Worm (Caenorhabditis elegans) whole organism, L3 larva: Measurements from ENCODE around the gene R04B5.11.

Experiments
- aly-2 ChIP-seq: fragments of 150-350 bp; optimal IDR thresholded peaks from 2 replicates; lab custom pipeline; 2014; ENCODE audit warnings: missing biosample characterization, missing genetic modification characterization
- ama-1 ChIP-seq: fragments of 150-350 bp; optimal IDR thresholded peaks from 2 replicates; lab custom pipeline; 2018
- ceh-16 ChIP-seq: sonication (generic microtip); optimal IDR thresholded peaks from 2 replicates; lab custom pipeline; 2017; ENCODE audit warnings: missing biosample characterization, missing genetic modification characterization
- ceh-28 ChIP-seq: fragments of 150-350 bp; optimal IDR thresholded peaks from 2 replicates; lab custom pipeline; 2014; ENCODE audit warnings: missing biosample characterization, missing genetic modification reagents, missing genetic modification characterization
- ceh-82 ChIP-seq: fragments of 150-350 bp; optimal IDR thresholded peaks from 2 replicates; lab custom pipeline; 2014; ENCODE audit warnings: missing biosample characterization, missing genetic modification characterization
- ceh-9 ChIP-seq: sonication (generic microtip); optimal IDR thresholded peaks from 2 replicates; lab custom pipeline; 2018; ENCODE audit warnings: missing biosample characterization, missing genetic modification characterization
- daf-12 ChIP-seq: fragments of 150-350 bp; optimal IDR thresholded peaks from 2 replicates; lab custom pipeline; 2014; ENCODE audit warnings: missing biosample characterization, missing genetic modification reagents, missing genetic modification characterization
- egl-27 ChIP-seq: sonication (generic microtip); optimal IDR thresholded peaks from 4 replicates; lab custom pipeline; 2017; ENCODE audit warnings: missing biosample characterization, missing genetic modification reagents, missing genetic modification characterization
- egl-5 ChIP-seq: fragments of 150-350 bp; optimal IDR thresholded peaks from 2 replicates; lab custom pipeline; 2017; ENCODE audit warnings: missing biosample characterization, missing genetic modification reagents, missing genetic modification characterization, inconsistent platforms
- elt-1 ChIP-seq: fragments of 150-350 bp; optimal IDR thresholded peaks from 2 replicates; lab custom pipeline; 2014; ENCODE audit warnings: missing biosample characterization, missing genetic modification characterization
- elt-3 ChIP-seq, 3 experiments: fragments of 150-350 bp in 1 of 3; sonication (generic microtip) in 2 of 3; optimal IDR thresholded peaks; 2 replicates in 2 of 3; 4 replicates in 1 of 3; lab custom pipeline; 2014 to 2017; ENCODE audit warnings: missing biosample characterization in 3 of 3, missing genetic modification characterization in 3 of 3
- eor-1 ChIP-seq, 2 experiments: fragments of 150-350 bp; optimal IDR thresholded peaks; 2 replicates each; lab custom pipeline; 2014 to 2018; ENCODE audit warnings: missing biosample characterization in 2 of 2, missing genetic modification characterization in 2 of 2
- fkh-10 ChIP-seq: sonication (generic microtip); optimal IDR thresholded peaks from 2 replicates; lab custom pipeline; 2017; ENCODE audit warnings: missing biosample characterization, missing genetic modification reagents, missing genetic modification characterization
- fkh-2 ChIP-seq: fragments of 150-350 bp; optimal IDR thresholded peaks from 2 replicates; lab custom pipeline; 2014; ENCODE audit warnings: missing biosample characterization, missing genetic modification reagents, missing genetic modification characterization
- fos-1 ChIP-seq: fragments of 150-350 bp; optimal IDR thresholded peaks from 2 replicates; lab custom pipeline; 2014; ENCODE audit warnings: missing biosample characterization, missing genetic modification characterization
- hmg-11 ChIP-seq: sonication (generic microtip); optimal IDR thresholded peaks from 2 replicates; lab custom pipeline; 2016; ENCODE audit warnings: missing genetic modification characterization, missing compliant biosample characterization
- jun-1 ChIP-seq: fragments of 150-350 bp; optimal IDR thresholded peaks from 2 replicates; lab custom pipeline; 2014; ENCODE audit warnings: missing biosample characterization, missing genetic modification reagents, missing genetic modification characterization
- lin-15B ChIP-seq: fragments of 150-350 bp; optimal IDR thresholded peaks from 2 replicates; lab custom pipeline; 2014; ENCODE audit warnings: missing biosample characterization, missing genetic modification characterization
- lin-39 ChIP-seq: fragments of 150-350 bp; optimal IDR thresholded peaks from 2 replicates; lab custom pipeline; 2018; ENCODE audit warnings: missing biosample characterization, missing genetic modification reagents, missing genetic modification characterization
- lsy-12 ChIP-seq: sonication (generic microtip); optimal IDR thresholded peaks from 2 replicates; lab custom pipeline; 2016; ENCODE audit warnings: mild to moderate bottlenecking, missing genetic modification characterization, missing compliant biosample characterization
- mdl-1 ChIP-seq: fragments of 150-350 bp; optimal IDR thresholded peaks from 2 replicates; lab custom pipeline; 2014; ENCODE audit warnings: missing biosample characterization, missing genetic modification characterization
- nfya-1 ChIP-seq: sonication (generic microtip); optimal IDR thresholded peaks from 2 replicates; lab custom pipeline; 2017; ENCODE audit warnings: missing genetic modification characterization, mild to moderate bottlenecking, missing compliant biosample characterization, antibody characterized with exemption, moderate library complexity; ENCODE audit not compliant: insufficient read depth
- nhr-11 ChIP-seq: fragments of 150-350 bp; optimal IDR thresholded peaks from 2 replicates; lab custom pipeline; 2014; ENCODE audit warnings: missing biosample characterization, missing genetic modification characterization
- nhr-12 ChIP-seq: fragments of 150-350 bp; optimal IDR thresholded peaks from 2 replicates; lab custom pipeline; 2014; ENCODE audit warnings: missing biosample characterization, missing genetic modification characterization
- nhr-23 ChIP-seq: fragments of 150-350 bp; optimal IDR thresholded peaks from 2 replicates; lab custom pipeline; 2014; ENCODE audit warnings: missing biosample characterization, missing genetic modification reagents, missing genetic modification characterization
- nhr-237 ChIP-seq: fragments of 150-350 bp; optimal IDR thresholded peaks from 2 replicates; lab custom pipeline; 2014; ENCODE audit warnings: missing biosample characterization, missing genetic modification characterization
- nhr-25 ChIP-seq: sonication (generic microtip); optimal IDR thresholded peaks from 2 replicates; lab custom pipeline; 2017; ENCODE audit warnings: missing biosample characterization, missing genetic modification characterization
- nhr-28 ChIP-seq: fragments of 150-350 bp; optimal IDR thresholded peaks from 2 replicates; lab custom pipeline; 2014; ENCODE audit warnings: missing biosample characterization, missing genetic modification characterization
- nhr-43 ChIP-seq: sonication (generic microtip); optimal IDR thresholded peaks from 2 replicates; lab custom pipeline; 2016; ENCODE audit warnings: mild to moderate bottlenecking, missing genetic modification characterization, missing compliant biosample characterization; ENCODE audit not compliant: poor library complexity, severe bottlenecking
- nhr-77 ChIP-seq: fragments of 150-350 bp; optimal IDR thresholded peaks from 2 replicates; lab custom pipeline; 2014; ENCODE audit warnings: missing biosample characterization, missing genetic modification characterization
- pha-4 ChIP-seq: fragments of 150-350 bp; optimal IDR thresholded peaks from 2 replicates; lab custom pipeline; 2014; ENCODE audit warnings: missing biosample characterization, missing genetic modification reagents, missing genetic modification characterization
- pqm-1 ChIP-seq: fragments of 150-350 bp; optimal IDR thresholded peaks from 2 replicates; lab custom pipeline; 2017; ENCODE audit warnings: missing biosample characterization, missing genetic modification characterization, inconsistent platforms
- sea-2 ChIP-seq: fragments of 150-350 bp; sonication (generic microtip); optimal IDR thresholded peaks from 4 replicates; lab custom pipeline; 2014; ENCODE audit warnings: missing biosample characterization, missing genetic modification reagents, missing genetic modification characterization
- skn-1 ChIP-seq: fragments of 150-350 bp; optimal IDR thresholded peaks from 2 replicates; lab custom pipeline; 2014; ENCODE audit warnings: missing biosample characterization, missing genetic modification characterization
- snpc-4 ChIP-seq: fragments of 150-350 bp; optimal IDR thresholded peaks from 2 replicates; lab custom pipeline; 2014; ENCODE audit warnings: missing biosample characterization, missing genetic modification characterization
- tbx-2 ChIP-seq: sonication (generic microtip); optimal IDR thresholded peaks from 2 replicates; lab custom pipeline; 2016; ENCODE audit warnings: mild to moderate bottlenecking, missing genetic modification characterization, missing compliant biosample characterization
- unc-39 ChIP-seq: sonication (generic microtip); optimal IDR thresholded peaks from 4 replicates; lab custom pipeline; 2017; ENCODE audit warnings: missing biosample characterization, missing genetic modification characterization
- unc-62 ChIP-seq: fragments of 150-350 bp; sonication (generic microtip); optimal IDR thresholded peaks from 4 replicates; lab custom pipeline; 2014; ENCODE audit warnings: missing biosample characterization, missing genetic modification reagents, missing genetic modification characterization
- zag-1 ChIP-seq: fragments of 150-350 bp; optimal IDR thresholded peaks from 2 replicates; lab custom pipeline; 2014; ENCODE audit warnings: missing biosample characterization, missing genetic modification characterization
- ztf-11 ChIP-seq: fragments of 150-350 bp; optimal IDR thresholded peaks from 2 replicates; lab custom pipeline; 2014; ENCODE audit warnings: missing biosample characterization, missing genetic modification characterization
- ztf-4 ChIP-seq: fragments of 150-350 bp; optimal IDR thresholded peaks from 2 replicates; lab custom pipeline; 2014; ENCODE audit warnings: missing biosample characterization, missing genetic modification characterization

R04B5.11 gene

DNA sequence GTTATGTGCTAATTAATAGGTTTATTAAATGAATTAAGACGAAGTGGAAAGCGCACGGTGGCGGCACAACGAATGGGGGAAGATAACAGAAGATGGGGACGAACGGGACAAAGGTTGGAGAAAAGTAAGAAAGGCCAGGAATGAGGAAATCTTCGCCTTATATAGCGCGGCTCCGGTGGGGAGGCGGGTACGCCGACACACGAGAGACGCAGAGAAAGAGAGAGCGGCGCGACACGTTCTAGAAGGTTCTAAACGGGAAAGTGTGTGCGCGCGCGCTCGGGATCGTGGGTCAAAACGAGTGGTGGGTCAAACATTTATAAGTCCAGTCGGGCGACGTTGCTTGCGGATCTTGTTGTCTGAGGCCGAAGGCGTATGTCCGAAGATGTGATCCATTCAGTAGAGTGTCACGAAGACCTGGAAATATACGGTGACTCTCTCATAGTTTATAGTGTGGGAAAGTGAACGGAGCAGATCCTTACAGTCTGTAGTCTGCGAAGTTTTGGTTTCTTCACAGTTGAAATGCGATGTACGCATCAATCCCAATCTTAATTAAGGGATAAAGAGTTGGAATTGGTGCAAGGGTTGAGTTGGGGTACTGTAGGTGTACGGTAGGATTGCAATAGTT lies 41.7 kb downstream of the R04B5.11 start:
- peak; percentile 3 for TF ChIP-seq nfya-1 (tag; lab: Kevin White, UChicago)

- TF ChIP-seq ama-1 (lab: Kevin White, UChicago) (peak; percentile 71), ceh-82 (no peak), nhr-77 (tag; lab: Kevin White, UChicago) (no peak)
Measured at ce11 chrV:10047189-10047588, 43.9 kb downstream of the R04B5.11 start.

ce11 chrV:10046503-10046902 lies 44.5 kb downstream of the R04B5.11 start:
- no peak for TF ChIP-seq ceh-82
- no peak for TF ChIP-seq unc-62 (GFP tag; lab: Kevin White, UChicago)
- TF ChIP-seq ceh-16: no peak
- peak; percentile 21 for TF ChIP-seq pha-4
- TF ChIP-seq nfya-1 (tag; lab: Kevin White, UChicago): peak; percentile 17
- TF ChIP-seq ama-1 (lab: Kevin White, UChicago): no peak
- no peak for TF ChIP-seq ceh-28 (tag; lab: Kevin White, UChicago)
- no peak for TF ChIP-seq nhr-77 (tag; lab: Kevin White, UChicago)
- TF ChIP-seq elt-1 (tag; lab: Kevin White, UChicago): no peak
- TF ChIP-seq nhr-43 (tag; lab: Kevin White, UChicago): no peak
- TF ChIP-seq eor-1 (tag; optimal IDR thresholded peaks at IDR 0.05; lab: Kevin White, UChicago): no peak
- TF ChIP-seq fos-1 (tag; lab: Kevin White, UChicago): no peak
- no peak for TF ChIP-seq egl-27 (tag; lab: Kevin White, UChicago)
- peak; percentile 55 for TF ChIP-seq nhr-25 (tag; lab: Kevin White, UChicago)
- no peak for TF ChIP-seq skn-1 (tag; lab: Kevin White, UChicago)
- no peak for TF ChIP-seq ztf-4 (tag; lab: Kevin White, UChicago)
- no peak for TF ChIP-seq ztf-11 (tag; lab: Kevin White, UChicago)

DNA sequence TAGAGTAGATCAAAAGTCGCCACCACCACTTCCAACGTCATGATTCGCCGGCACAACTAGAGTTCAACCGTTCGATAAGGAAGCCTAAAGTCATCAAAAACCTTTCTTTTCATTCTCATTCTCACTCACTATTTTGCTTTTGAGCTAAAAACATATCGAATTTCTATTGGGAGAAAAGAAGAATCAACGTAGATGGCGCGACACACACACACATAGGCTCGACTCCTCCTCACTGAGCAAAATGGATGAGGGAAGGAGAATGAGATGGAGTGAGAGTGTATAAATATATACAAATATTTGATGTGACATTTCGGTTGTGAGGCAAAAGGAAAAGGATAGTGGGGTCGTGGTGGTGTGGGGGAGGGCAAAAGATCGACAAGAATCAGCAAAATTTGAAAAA lies 46.3 kb downstream of the R04B5.11 start:
- peak; percentile 69 for TF ChIP-seq pha-4
- no peak for TF ChIP-seq ama-1 (lab: Kevin White, UChicago)
- no peak for TF ChIP-seq ztf-4 (tag; lab: Kevin White, UChicago)
- no peak for TF ChIP-seq pqm-1
- TF ChIP-seq nhr-23 (tag; lab: Kevin White, UChicago): no peak

- peak; percentile 16 for TF ChIP-seq mdl-1 (tag; lab: Kevin White, UChicago)
- peak; percentile 15 for TF ChIP-seq ceh-28 (tag; lab: Kevin White, UChicago)
- TF ChIP-seq ztf-4 (tag; lab: Kevin White, UChicago): no peak
- TF ChIP-seq aly-2 (tag; lab: Kevin White, UChicago): no peak
- no peak for TF ChIP-seq nhr-77 (tag; lab: Kevin White, UChicago)
- peak; percentile 18 for TF ChIP-seq lsy-12 (tag; lab: Kevin White, UChicago)
- TF ChIP-seq eor-1 (tag; optimal IDR thresholded peaks at IDR 0.05; lab: Kevin White, UChicago): no peak
- TF ChIP-seq nhr-25 (tag; lab: Kevin White, UChicago): peak; percentile 63
- no peak for TF ChIP-seq fos-1 (tag; lab: Kevin White, UChicago)
- TF ChIP-seq elt-3 (tag; optimal IDR thresholded peaks at IDR 0.05; lab: Kevin White, UChicago): peak in 1 of 3 experiments; percentile 2
- TF ChIP-seq ceh-16: no peak
- no peak for TF ChIP-seq nhr-12 (tag; lab: Kevin White, UChicago)
- no peak for TF ChIP-seq unc-39 (tag; lab: Kevin White, UChicago)
- TF ChIP-seq ama-1 (lab: Kevin White, UChicago): no peak
- peak; percentile 26 for TF ChIP-seq snpc-4 (tag; lab: Kevin White, UChicago)
- no peak for TF ChIP-seq fkh-10
- TF ChIP-seq nhr-237: no peak
- no peak for TF ChIP-seq sea-2 (GFP tag; lab: Kevin White, UChicago)
- peak; percentile 84 for TF ChIP-seq nhr-23 (tag; lab: Kevin White, UChicago)
- no peak for TF ChIP-seq nhr-28
- TF ChIP-seq jun-1 (tag; lab: Kevin White, UChicago): peak; percentile 65
- peak; percentile 71 for TF ChIP-seq nhr-43 (tag; lab: Kevin White, UChicago)
- peak; percentile 63 for TF ChIP-seq nfya-1 (tag; lab: Kevin White, UChicago)
- no peak for TF ChIP-seq unc-62 (GFP tag; lab: Kevin White, UChicago)
- TF ChIP-seq lin-15B (tag; lab: Kevin White, UChicago): no peak
- no peak for TF ChIP-seq egl-5
- TF ChIP-seq hmg-11: peak; percentile 39
- no peak for TF ChIP-seq skn-1 (tag; lab: Kevin White, UChicago)
- no peak for TF ChIP-seq ceh-9 (tag; lab: Kevin White, UChicago)
- no peak for TF ChIP-seq tbx-2 (tag; lab: Kevin White, UChicago)
- no peak for TF ChIP-seq zag-1 (tag; lab: Kevin White, UChicago)
- peak; percentile 89 for TF ChIP-seq pha-4
- TF ChIP-seq elt-1 (tag; lab: Kevin White, UChicago): no peak
- no peak for TF ChIP-seq fkh-2 (tag; lab: Kevin White, UChicago)
- peak; percentile 52 for TF ChIP-seq lin-39
- no peak for TF ChIP-seq nhr-11
- no peak for TF ChIP-seq daf-12 (tag; lab: Kevin White, UChicago)
Measured at ce11 chrV:10043234-10043796, 47.7 kb downstream of the R04B5.11 start, which contains the start of gene T06E8.8. Gene T06E8.8 (plus strand): TSS chrV:10043746.
